Worm (Caenorhabditis elegans): ENCODE results near the gene F22F4.9.

ce11 chrX:5953174-5953573 is 46.1 kb downstream of the F22F4.9 start, which contains the start of the genes R07E4.5 and R07E4.3:
- TF ChIP-seq pha-4 (tag; optimal IDR thresholded peaks at IDR 0.05) (no peak), pag-3 (tag; optimal IDR thresholded peaks at IDR 0.05; ENCODE audit: borderline replicate concordance) (no peak), unc-86 (tag; optimal IDR thresholded peaks at IDR 0.05) (no peak), hlh-30 (tag; optimal IDR thresholded peaks at IDR 0.05; ENCODE audit: insufficient read depth) (no peak), odd-2 (tag; optimal IDR thresholded peaks at IDR 0.05) (no peak), fkh-10 (GFP tag; optimal IDR thresholded peaks at IDR 0.05) (no peak), zip-5 (tag; optimal IDR thresholded peaks at IDR 0.05) (no peak), nhr-11 (tag; optimal IDR thresholded peaks at IDR 0.05) (no peak), tbx-2 (tag; optimal IDR thresholded peaks at IDR 0.05) (no peak), sox-4 (tag; optimal IDR thresholded peaks at IDR 0.05) (no peak)

Measured in whole organism, late embryonic.